Fruit fly (Drosophila melanogaster) whole organism, wandering third instar larva: Measurements from ENCODE around the gene CstF50.

Source experiments
- Abd-B ChIP-seq: fragments of >200 bp; optimal IDR thresholded peaks from 2 replicates; lab custom pipeline; 2017; ENCODE audit warnings: missing biosample characterization, missing genetic modification characterization
- CrebA ChIP-seq: fragments of 200-800 bp; sonication (Bioruptor generic); optimal IDR thresholded peaks from 2 replicates; lab custom pipeline; 2016; ENCODE audit warnings: missing biosample characterization, mild to moderate bottlenecking, missing genetic modification characterization, borderline replicate concordance
- Dfd ChIP-seq: fragments of >200 bp; optimal IDR thresholded peaks from 2 replicates; lab custom pipeline; 2017; ENCODE audit warnings: missing biosample characterization, missing genetic modification characterization
- Hr78 ChIP-seq: fragments of >200 bp; optimal IDR thresholded peaks from 2 replicates; lab custom pipeline; 2017; ENCODE audit warnings: missing biosample characterization, missing genetic modification characterization
- pan ChIP-seq: fragments of >200 bp; optimal IDR thresholded peaks from 2 replicates; lab custom pipeline; 2017
- psq ChIP-seq: fragments of 200-800 bp; sonication (Bioruptor generic); optimal IDR thresholded peaks from 3 replicates; lab custom pipeline; 2017; ENCODE audit warnings: missing biosample characterization, mild to moderate bottlenecking, missing genetic modification characterization, moderate library complexity

DNA sequence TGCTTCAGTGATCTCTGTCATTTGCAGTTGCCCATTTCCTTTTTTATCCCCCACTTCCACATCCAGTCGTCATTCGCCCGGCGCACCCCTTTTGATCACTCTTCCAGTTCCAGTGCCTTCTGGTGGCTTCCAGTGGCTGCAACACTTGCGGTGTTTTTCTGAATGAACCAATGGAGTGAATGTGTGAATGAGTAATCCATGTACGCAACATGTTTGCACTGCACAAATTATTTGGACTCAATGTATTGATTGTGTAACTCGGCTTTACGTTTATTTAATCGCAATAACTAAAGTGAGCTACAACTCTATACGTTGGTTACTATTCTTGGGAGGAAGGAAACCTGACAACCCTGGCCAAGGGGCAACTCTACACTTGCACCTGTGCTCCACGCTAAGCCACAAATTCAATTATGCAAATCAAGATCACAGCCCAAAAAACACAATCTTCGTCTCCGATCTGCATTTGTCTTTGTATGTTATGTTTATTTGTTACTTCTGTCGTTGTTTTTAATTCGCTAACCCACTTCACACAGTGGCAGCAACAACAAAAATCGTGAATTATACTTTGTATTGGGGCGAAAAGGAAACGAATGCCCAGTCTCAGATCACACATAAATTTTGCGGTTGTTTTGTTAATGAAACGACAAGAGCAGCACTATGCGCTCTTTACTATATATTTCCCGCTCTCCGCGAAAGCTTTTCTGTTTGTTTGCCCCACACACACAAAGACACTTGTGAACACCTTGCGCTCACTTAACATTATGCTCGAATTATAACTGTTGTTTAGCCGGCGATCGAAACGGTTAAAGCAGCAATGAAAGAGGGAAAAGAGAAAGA, 21.7 kb downstream of the CstF50 start:
- TF ChIP-seq Dfd (GFP tag; lab: Kevin White, UChicago), result no peak
- TF ChIP-seq psq (GFP tag; lab: Kevin White, UChicago), result no peak
- TF ChIP-seq pan (lab: Kevin White, UChicago), result no peak
- no peak for TF ChIP-seq CrebA (GFP tag; lab: Kevin White, UChicago)
- TF ChIP-seq Hr78 (GFP tag; lab: Kevin White, UChicago), result no peak
- no peak for TF ChIP-seq Abd-B (GFP tag; lab: Kevin White, UChicago)
